Fruit fly (Drosophila melanogaster): ENCODE data around the gene CG6763.

Gene CG6763

DNA sequence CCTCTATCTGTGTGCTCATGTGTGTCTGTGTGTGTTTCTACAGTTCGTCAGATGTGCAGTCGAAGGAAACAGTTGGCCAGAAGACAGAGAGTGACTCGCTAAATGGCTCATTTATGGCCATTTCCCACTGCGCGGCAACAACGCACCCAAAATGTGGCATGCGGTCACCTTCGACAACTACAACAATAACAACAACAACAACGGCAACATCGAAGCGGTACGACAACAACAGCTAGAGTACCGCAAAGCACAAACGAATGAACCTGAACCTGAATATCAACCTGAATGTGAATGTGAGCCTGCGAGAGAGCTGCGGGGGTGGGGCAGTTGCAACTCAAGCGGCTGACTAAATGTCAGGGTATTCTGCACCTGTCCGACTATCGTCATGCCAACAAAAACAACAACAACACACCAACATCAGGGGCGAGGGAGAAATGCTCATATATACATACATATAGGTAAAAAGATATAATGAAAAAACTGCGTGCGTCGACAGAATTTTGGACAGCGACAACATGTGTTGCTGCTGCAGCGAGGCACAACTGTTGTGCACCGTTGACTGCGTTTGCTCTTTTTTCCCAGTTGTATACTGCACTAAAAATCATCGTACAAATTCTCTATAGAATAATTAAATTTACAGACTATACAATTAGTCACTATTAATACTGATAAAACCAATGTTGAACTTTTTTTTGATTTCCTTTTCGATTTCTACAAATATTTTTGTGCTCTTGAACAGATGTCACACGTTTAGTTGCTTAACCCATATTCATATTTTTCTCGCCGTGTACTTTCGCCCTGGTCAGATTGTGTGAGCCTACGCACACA is 16.5 kb downstream of the CG6763 start (continued):
- no peak for TF ChIP-seq abd-A (tag; optimal IDR thresholded peaks at IDR 0.05)
- no peak for TF ChIP-seq CG10267 (tag; optimal IDR thresholded peaks at IDR 0.05)
- TF ChIP-seq cad (GFP tag; optimal IDR thresholded peaks at IDR 0.05), result peak; percentile 30
- TF ChIP-seq ac (GFP tag; optimal IDR thresholded peaks at IDR 0.05), result peak; percentile 65
- TF ChIP-seq dm (GFP tag; optimal IDR thresholded peaks at IDR 0.05), result peak; percentile 24
- TF ChIP-seq CG12104 (GFP tag; optimal IDR thresholded peaks at IDR 0.05), result no peak
- TF ChIP-seq D19A (tag; optimal IDR thresholded peaks at IDR 0.05), result peak; percentile 39
- TF ChIP-seq CG13287 (GFP tag; IDR thresholded peaks at IDR 0.05; ENCODE audit: partially characterized antibody), result no peak
- TF ChIP-seq Sry-β (GFP tag; optimal IDR thresholded peaks at IDR 0.05), result no peak
- TF ChIP-seq CG17361 (GFP tag; IDR thresholded peaks at IDR 0.05), result peak; percentile 36; the same call in 1 of the 3 replicates
- TF ChIP-seq CG2875 (GFP tag; optimal IDR thresholded peaks at IDR 0.05), result peak; percentile 32
- peak; percentile 46; the same call in 2 of the 3 replicates for TF ChIP-seq zfh1 (GFP tag; IDR thresholded peaks at IDR 0.05)
- TF ChIP-seq Meics (GFP tag; optimal IDR thresholded peaks at IDR 0.05), result no peak
- TF ChIP-seq zf30C (GFP tag; optimal IDR thresholded peaks at IDR 0.05), result peak; percentile 97
- TF ChIP-seq grau (tag; optimal IDR thresholded peaks at IDR 0.05), result peak; percentile 47
- no peak for TF ChIP-seq CG17912 (GFP tag; optimal IDR thresholded peaks at IDR 0.05)
- TF ChIP-seq CG9727 (GFP tag; optimal IDR thresholded peaks at IDR 0.05), result peak; percentile 54
- no peak for TF ChIP-seq Gsc (GFP tag; IDR thresholded peaks at IDR 0.05)
- peak; percentile 63 for TF ChIP-seq CG2202 (tag; optimal IDR thresholded peaks at IDR 0.05)
- peak; percentile 55 for TF ChIP-seq CG1602 (GFP tag; optimal IDR thresholded peaks at IDR 0.05)
- TF ChIP-seq CG8388 (GFP tag; optimal IDR thresholded peaks at IDR 0.05), result peak; percentile 62
- peak in 1 of 2 experiments; percentile 71 for TF ChIP-seq bsh (GFP tag; optimal IDR thresholded peaks at IDR 0.05)
- no peak for TF ChIP-seq sens (GFP tag)
- TF ChIP-seq CG4424 (GFP tag; optimal IDR thresholded peaks at IDR 0.05), result peak; percentile 48
- TF ChIP-seq ci (GFP tag; IDR thresholded peaks at IDR 0.05), result 0 out of 3 replicates have a peak, but pooled peaks have one; percentile 45
- TF ChIP-seq zfh2 (GFP tag; optimal IDR thresholded peaks at IDR 0.05), result no peak
- TF ChIP-seq Oli (tag; optimal IDR thresholded peaks at IDR 0.05), result peak; percentile 32
- TF ChIP-seq Optix (GFP tag; IDR thresholded peaks at IDR 0.05), result no peak
- TF ChIP-seq Dll (GFP tag; IDR thresholded peaks at IDR 0.05; ENCODE audit: partially characterized antibody), result no peak
- peak; percentile 68 for TF ChIP-seq Chrac-16 (GFP tag; optimal IDR thresholded peaks at IDR 0.05)
- TF ChIP-seq Hmr (GFP tag; optimal IDR thresholded peaks at IDR 0.05), result no peak
- no peak for TF ChIP-seq hb (GFP tag; IDR thresholded peaks at IDR 0.05; ENCODE audit: partially characterized antibody)
- no peak for TF ChIP-seq hth (optimal IDR thresholded peaks at IDR 0.05)
- TF ChIP-seq ara (GFP tag; IDR thresholded peaks at IDR 0.05), result 0 out of 2 replicates have a peak, but pooled peaks have one; percentile 23
- TF ChIP-seq fd3F (GFP tag; optimal IDR thresholded peaks at IDR 0.05), result no peak
- TF ChIP-seq danr (GFP tag; IDR thresholded peaks at IDR 0.05), result no peak
- TF ChIP-seq unpg (GFP tag; optimal IDR thresholded peaks at IDR 0.05), result peak; percentile 52
- peak; percentile 32 for TF ChIP-seq Sox102F (GFP tag; optimal IDR thresholded peaks at IDR 0.05)
- peak; percentile 6 for TF ChIP-seq odd (GFP tag; optimal IDR thresholded peaks at IDR 0.05)
- TF ChIP-seq CG4328 (GFP tag; optimal IDR thresholded peaks at IDR 0.05), result no peak
- no peak for TF ChIP-seq CkIIα-i1 (GFP tag; IDR thresholded peaks at IDR 0.05)
- peak; percentile 27 for TF ChIP-seq tx (GFP tag; optimal IDR thresholded peaks at IDR 0.05)
- no peak for TF ChIP-seq CG3281 (GFP tag; optimal IDR thresholded peaks at IDR 0.05)
- TF ChIP-seq trh (GFP tag; optimal IDR thresholded peaks at IDR 0.05), result no peak
- peak; percentile 16 for TF ChIP-seq CG13424 (tag; optimal IDR thresholded peaks at IDR 0.05)
- TF ChIP-seq pum (GFP tag; optimal IDR thresholded peaks at IDR 0.05), result peak; percentile 5
- TF ChIP-seq Xrp1 (GFP tag; IDR thresholded peaks at IDR 0.05), result peak; percentile 66
- TF ChIP-seq CG8478 (optimal IDR thresholded peaks at IDR 0.05), result no peak
- peak; percentile 2 for TF ChIP-seq CG4707 (GFP tag; optimal IDR thresholded peaks at IDR 0.05)

Data from whole organism, embryonic.